Fruit fly (Drosophila melanogaster): ENCODE measurements around the gene Plp.

The Plp gene

dm6 chr3L:15054477-15054876 is 40.0 kb downstream of the Plp start, which contains the start of gene EAChm:
Gene EAChm (plus strand): TSS chr3L:15054777.
- TF ChIP-seq CG12942 (GFP tag; optimal IDR thresholded peaks at IDR 0.05) (no peak), Meics (GFP tag; optimal IDR thresholded peaks at IDR 0.05) (peak; percentile 11)

DNA sequence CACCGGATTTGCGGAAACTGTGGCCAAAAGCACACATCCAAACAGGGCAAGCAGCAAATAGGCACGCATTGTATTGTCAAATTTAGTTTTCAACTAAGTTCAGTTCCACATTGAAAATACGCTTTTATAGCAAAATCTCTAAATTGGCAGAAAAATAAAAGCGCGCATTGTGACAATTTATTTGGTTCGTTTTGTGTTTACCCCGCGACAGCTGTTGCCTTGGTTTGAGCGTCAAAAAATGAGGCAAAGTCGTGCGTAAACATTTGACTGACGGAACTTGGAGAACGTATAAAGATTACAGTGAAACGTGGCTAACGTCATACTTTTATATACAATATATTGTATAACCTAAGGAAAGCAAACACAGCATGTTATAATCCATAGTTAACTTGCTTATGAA is 40.5 kb downstream of the Plp start, which contains the start of gene CG18649:
Gene CG18649, minus strand, starts transcription at position 101 of the 400 bp plus-strand sequence.
- TF ChIP-seq ind (GFP tag; optimal IDR thresholded peaks at IDR 0.05): peak; percentile 29
- no peak for TF ChIP-seq CG4282 (GFP tag; optimal IDR thresholded peaks at IDR 0.05)
- peak; percentile 10 for TF ChIP-seq lab (GFP tag; optimal IDR thresholded peaks at IDR 0.05)
- 0 out of 2 replicates have a peak, but pooled peaks have one; percentile 6 for TF ChIP-seq CG6689 (GFP tag; IDR thresholded peaks at IDR 0.05)
- peak; percentile 3 for TF ChIP-seq CG6765 (GFP tag; optimal IDR thresholded peaks at IDR 0.05)
- no peak for TF ChIP-seq cas (GFP tag; IDR thresholded peaks at IDR 0.05)
- TF ChIP-seq CG1603 (tag; optimal IDR thresholded peaks at IDR 0.05): no peak
- TF ChIP-seq CG4820 (GFP tag; optimal IDR thresholded peaks at IDR 0.05): no peak
- TF ChIP-seq CG4424 (GFP tag; optimal IDR thresholded peaks at IDR 0.05): no peak
- TF ChIP-seq Dad (GFP tag; optimal IDR thresholded peaks at IDR 0.05): no peak
- no peak for TF ChIP-seq grn (GFP tag; optimal IDR thresholded peaks at IDR 0.05)
- TF ChIP-seq Rfx (GFP tag; IDR thresholded peaks at IDR 0.05): peak; percentile 18; the same call in 1 of the 2 replicates
- TF ChIP-seq CG15073 (GFP tag; optimal IDR thresholded peaks at IDR 0.05): no peak

DNA sequence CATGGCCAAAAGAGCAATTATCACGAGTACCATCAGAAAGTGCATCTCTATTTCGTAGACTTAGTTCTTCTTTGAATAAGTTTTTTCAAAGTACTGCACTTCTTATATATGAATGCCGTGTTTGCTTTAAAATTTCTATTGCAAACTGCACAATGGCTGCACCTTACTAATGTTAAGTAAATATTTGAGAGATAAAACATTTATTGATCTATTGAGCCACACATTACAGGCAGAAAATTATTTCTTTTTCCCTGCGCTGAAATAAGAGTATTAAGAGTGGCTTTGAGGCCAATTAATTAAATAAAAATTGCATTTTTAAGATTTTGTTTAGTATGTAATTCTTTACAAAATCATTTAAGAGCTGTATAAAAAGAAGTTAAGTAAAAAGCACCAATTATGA is 41.3 kb downstream of the Plp start, which contains the start of gene CG43680:
Gene CG43680, minus strand, starts transcription at position 101 of the 400 bp plus-strand sequence.
- TF ChIP-seq sim (GFP tag; IDR thresholded peaks at IDR 0.05) (no peak), CG13287 (GFP tag; IDR thresholded peaks at IDR 0.05; ENCODE audit: partially characterized antibody) (no peak), sens (GFP tag) (peak; percentile 50), E2f2 (GFP tag; IDR thresholded peaks at IDR 0.05) (no peak), ATbp (GFP tag; optimal IDR thresholded peaks at IDR 0.05) (no peak), CG2678 (tag; optimal IDR thresholded peaks at IDR 0.05) (no peak), CG5180 (GFP tag; optimal IDR thresholded peaks at IDR 0.05) (no peak), gce (GFP tag; IDR thresholded peaks at IDR 0.05) (no peak), Trl (optimal IDR thresholded peaks at IDR 0.05) (no peak), Trl (GFP tag; optimal IDR thresholded peaks at IDR 0.05) (no peak)

DNA sequence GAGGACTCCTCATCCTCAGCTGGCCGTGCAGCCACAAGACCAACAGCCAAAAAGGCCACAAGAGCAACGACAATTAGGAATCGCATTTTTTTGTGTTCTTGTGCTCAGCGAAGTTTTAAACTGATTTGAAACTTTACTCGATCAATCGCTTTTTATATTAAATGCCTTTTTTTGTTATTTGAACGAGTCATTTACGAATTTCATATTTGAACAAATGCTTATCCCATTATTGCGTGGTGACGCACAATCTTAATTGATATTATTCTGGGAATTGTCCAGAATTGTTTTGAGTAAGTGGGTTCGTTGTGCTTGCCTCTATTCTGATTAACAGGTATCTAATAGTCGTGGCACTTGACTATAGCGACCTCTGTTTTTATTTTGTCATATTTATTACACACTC is 42.1 kb downstream of the Plp start, which contains the start of gene CG13461:
Gene CG13461, minus strand, starts transcription at position 101 of the 400 bp plus-strand sequence.
- TF ChIP-seq Dip3 (GFP tag; optimal IDR thresholded peaks at IDR 0.05) (no peak), CG7963 (GFP tag; IDR thresholded peaks at IDR 0.05; ENCODE audit: partially characterized antibody) (no peak), Ravus (GFP tag; IDR thresholded peaks at IDR 0.05) (no peak), Med (GFP tag) (no peak), Elba2 (GFP tag; optimal IDR thresholded peaks at IDR 0.05) (no peak)

dm6 chr3L:15051325-15051724 is 43.2 kb downstream of the Plp start, which contains the start of gene CG43679:
Gene CG43679 (minus strand): TSS chr3L:15051425.
- TF ChIP-seq ranshi (GFP tag; IDR thresholded peaks at IDR 0.05) (no peak), CG2129 (GFP tag; IDR thresholded peaks at IDR 0.05; ENCODE audit: partially characterized antibody) (no peak), Mrtf (GFP tag; IDR thresholded peaks at IDR 0.05) (no peak), BtbVII (GFP tag; optimal IDR thresholded peaks at IDR 0.05) (no peak), CG1529 (GFP tag; optimal IDR thresholded peaks at IDR 0.05) (no peak), ssp (GFP tag; IDR thresholded peaks at IDR 0.05) (no peak), CG8944 (GFP tag; optimal IDR thresholded peaks at IDR 0.05) (no peak), nerfin-2 (GFP tag; IDR thresholded peaks at IDR 0.05; ENCODE audit: partially characterized antibody) (no peak), Tbp (GFP tag; optimal IDR thresholded peaks at IDR 0.05) (no peak), danr (GFP tag; IDR thresholded peaks at IDR 0.05) (no peak), Dll (GFP tag; IDR thresholded peaks at IDR 0.05; ENCODE audit: partially characterized antibody) (no peak), dm (GFP tag; optimal IDR thresholded peaks at IDR 0.05) (no peak), ind (GFP tag; optimal IDR thresholded peaks at IDR 0.05) (no peak), crol (GFP tag; IDR thresholded peaks at IDR 0.05) (no peak)

All from whole organism, embryonic.